Fruit fly (Drosophila melanogaster): ENCODE data around the gene CG5262.

DNA sequence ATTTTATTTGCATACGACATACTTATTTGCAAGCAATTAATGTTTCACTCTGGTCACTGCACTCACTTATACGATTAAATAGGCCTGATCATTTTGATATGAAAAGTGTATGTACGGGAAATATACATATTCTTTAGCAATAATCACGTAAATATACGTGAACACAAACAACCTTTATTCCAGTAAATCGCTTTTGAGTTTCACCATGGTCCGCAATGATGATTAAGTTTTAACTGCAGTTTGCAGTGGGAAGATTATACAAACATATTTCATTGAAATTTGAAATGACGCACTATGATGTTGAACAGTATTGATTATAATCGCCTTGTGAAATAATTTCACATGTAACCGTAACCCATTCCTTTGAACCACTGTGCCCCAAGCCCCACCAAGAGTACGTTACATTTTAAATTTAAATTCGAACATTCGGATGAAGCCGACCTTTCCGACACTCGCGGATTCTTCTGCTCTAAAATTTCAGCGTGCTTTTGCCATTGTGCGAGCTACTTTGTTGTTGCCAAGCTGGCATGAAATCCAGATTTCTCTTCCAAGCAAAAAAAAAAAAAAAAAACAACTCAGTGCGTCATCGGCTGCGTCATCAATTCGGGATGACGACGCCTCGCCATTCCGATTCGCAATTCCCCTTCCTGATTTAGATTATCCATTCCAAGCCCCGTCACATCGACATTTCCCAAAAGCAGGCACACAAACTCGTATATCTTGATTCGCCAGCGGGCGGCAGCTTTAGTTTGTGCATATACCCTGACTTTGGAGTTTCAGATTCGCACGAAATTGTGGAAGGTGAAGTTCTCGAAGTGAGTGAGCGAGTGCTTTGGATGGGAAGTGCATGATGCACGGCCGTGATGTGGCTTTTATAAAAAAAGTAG, 26.5 kb downstream of the CG5262 start:
- peak; percentile 0 for TF ChIP-seq CG9139 (GFP tag; optimal IDR thresholded peaks at IDR 0.05)
- peak; percentile 82 for TF ChIP-seq Met (GFP tag; optimal IDR thresholded peaks at IDR 0.05)
- no peak for TF ChIP-seq fd85E (GFP tag; optimal IDR thresholded peaks at IDR 0.05)

Measured in whole organism, prepupa.